Worm (Caenorhabditis elegans) whole organism, L3 larva: ENCODE results near the gene nra-1.

Source experiments
- elt-2 ChIP-seq: sonication (generic microtip); optimal IDR thresholded peaks from 2 replicates; lab custom pipeline; 2016; ENCODE audit warnings: missing genetic modification reagents, mild to moderate bottlenecking, missing genetic modification characterization, missing compliant biosample characterization
- nhr-77 ChIP-seq: fragments of 150-350 bp; optimal IDR thresholded peaks from 2 replicates; lab custom pipeline; 2014; ENCODE audit warnings: missing biosample characterization, missing genetic modification characterization
- snpc-4 ChIP-seq: fragments of 150-350 bp; optimal IDR thresholded peaks from 2 replicates; lab custom pipeline; 2014; ENCODE audit warnings: missing biosample characterization, missing genetic modification characterization

- TF ChIP-seq snpc-4 (tag; lab: Kevin White, UChicago): no peak
- TF ChIP-seq nhr-77 (tag; lab: Kevin White, UChicago): no peak
- TF ChIP-seq elt-2 (tag; lab: Kevin White, UChicago): peak; percentile 70
These were observed 36.4 kb upstream of the nra-1 start, which contains the start of gene C49C3.4 for ce11 chrIV:17320445-17320844.
